Fruit fly (Drosophila melanogaster) whole organism: ENCODE data around the gene wry.

Source experiments
- CG8478 ChIP-seq: fragments of >200 bp; optimal IDR thresholded peaks from 2 replicates; lab custom pipeline; 2018; ENCODE audit warnings: inconsistent platforms
- Dll ChIP-seq: fragments of >200 bp; optimal IDR thresholded peaks from 2 replicates; lab custom pipeline; 2017
- EcR ChIP-seq, 2 experiments: fragments of >200 bp; optimal IDR thresholded peaks; 2 replicates each; lab custom pipeline; 2017; ENCODE audit warnings: missing biosample characterization in 2 of 2, missing genetic modification characterization in 2 of 2, missing genetic modification reagents in 2 of 2
- pan ChIP-seq: fragments of >200 bp; optimal IDR thresholded peaks from 2 replicates; lab custom pipeline; 2017
- psq ChIP-seq: fragments of >200 bp; optimal IDR thresholded peaks from 2 replicates; lab custom pipeline; 2017
- usp ChIP-seq: fragments of >200 bp; optimal IDR thresholded peaks from 2 replicates; lab custom pipeline; 2017; ENCODE audit warnings: missing biosample characterization, missing genetic modification characterization, mixed read lengths

DNA sequence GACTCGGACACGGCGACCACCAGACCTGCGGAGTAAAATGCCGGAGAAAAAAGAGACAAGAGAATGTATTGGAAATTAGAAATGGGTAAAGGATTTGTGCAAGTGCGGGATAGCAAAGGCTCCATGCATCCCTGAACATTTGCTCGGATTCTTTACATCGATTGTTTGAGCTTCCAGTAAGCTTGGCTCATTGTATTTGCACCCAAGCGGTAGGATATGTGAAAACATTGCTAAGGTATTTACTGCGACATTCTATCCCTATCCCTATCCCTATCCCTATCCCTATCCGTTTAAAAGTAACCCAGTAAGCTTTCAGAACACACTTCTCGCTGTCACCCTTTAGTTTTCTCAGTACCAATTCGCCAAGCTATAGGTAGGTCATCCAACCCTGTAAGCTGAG, 33.2 kb downstream of the wry start, which contains the start of gene CG7295:
- TF ChIP-seq Dll (lab: Kevin White, UChicago) (no peak), pan (lab: Kevin White, UChicago) (no peak), usp (GFP tag; lab: Kevin White, UChicago) (no peak), EcR (GFP tag; optimal IDR thresholded peaks at IDR 0.05; lab: Kevin White, UChicago) (no peak), CG8478 (lab: Kevin White, UChicago) (no peak), psq (lab: Kevin White, UChicago) (no peak)
